Worm (Caenorhabditis elegans): ENCODE measurements around the gene txt-6.

The txt-6 gene

DNA sequence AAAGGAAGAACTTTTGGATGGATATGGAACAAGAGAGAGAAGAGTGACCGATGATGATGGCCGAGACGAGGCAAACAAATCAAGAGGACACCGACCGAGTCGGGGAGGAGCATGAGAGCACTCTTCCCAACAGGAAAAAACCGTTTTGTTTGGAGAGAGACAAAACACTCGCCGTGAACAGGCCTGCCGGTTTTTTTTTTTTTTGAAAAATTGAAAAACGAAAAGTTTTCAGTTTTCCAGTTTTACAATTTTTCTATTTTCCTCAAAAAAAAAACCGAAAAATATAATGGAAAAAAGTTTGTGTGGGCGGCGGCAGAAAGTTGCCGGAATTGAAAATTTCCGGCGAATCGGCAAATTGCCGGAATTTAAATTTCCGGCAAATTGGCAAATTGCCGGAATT lies 47.0 kb downstream of the txt-6 start, which contains the start of gene Y61A9LA.7:
Gene Y61A9LA.7, minus strand, starts transcription at position 101 of the 400 bp plus-strand sequence.
- TF ChIP-seq ama-1 (optimal IDR thresholded peaks at IDR 0.05) (no peak), sem-4 (tag; optimal IDR thresholded peaks at IDR 0.05) (no peak)

Measured in whole organism, L2 larva.